Fruit fly (Drosophila melanogaster) S2 (cell line): ENCODE data around the gene Gclc.

Source experiments
- CG8478 ChIP-seq: fragments of >200 bp; optimal IDR thresholded peaks from 2 replicates; lab custom pipeline; 2018
- CTCF ChIP-seq, 2 experiments: fragments of >200 bp; optimal IDR thresholded peaks; 2 replicates each; lab custom pipeline; 2018

DNA sequence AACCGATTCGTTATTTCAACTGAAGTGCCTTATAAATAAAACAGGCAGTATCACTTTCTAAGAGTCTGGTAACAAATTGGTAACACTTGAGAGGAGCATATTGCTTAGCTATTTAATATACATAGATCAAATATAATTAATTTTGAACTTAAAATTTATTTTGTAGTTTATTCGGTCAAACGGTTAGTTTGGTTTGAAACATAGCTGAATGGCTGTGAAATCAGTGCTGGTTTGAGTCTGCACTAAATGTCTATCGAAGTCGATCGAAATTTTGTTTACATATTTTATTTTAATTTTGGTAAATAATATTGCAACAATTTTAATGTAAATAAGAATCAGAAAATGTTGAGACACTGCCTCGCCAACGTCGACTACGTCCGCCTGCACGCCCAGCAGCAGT, 32.6 kb upstream of the Gclc start, which contains the start of gene CG10959:
- TF ChIP-seq CTCF (optimal IDR thresholded peaks at IDR 0.05; lab: Kevin White, UChicago) (no peak), CG8478 (lab: Kevin White, UChicago) (no peak)
